Worm (Caenorhabditis elegans) whole organism, young adult: ENCODE results near the gene F20B6.6.

Source experiments
- B0035.1 ChIP-seq: sonication (generic microtip); optimal IDR thresholded peaks from 2 replicates; lab custom pipeline; 2016; ENCODE audit warnings: missing genetic modification characterization, mild to moderate bottlenecking, missing compliant biosample characterization, missing genotype, missing genetic modification reagents
- B0261.1 ChIP-seq: sonication (generic microtip); optimal IDR thresholded peaks from 2 replicates; lab custom pipeline; 2016; ENCODE audit warnings: mild to moderate bottlenecking, missing genetic modification characterization, moderate library complexity, missing compliant biosample characterization
- C06A6.2 ChIP-seq: fragments of 200-800 bp; sonication (Bioruptor generic); conservative IDR thresholded peaks from 2 replicates; pipeline ENCODE4 v1.3.6; 2022; ENCODE audit warnings: missing genetic modification characterization, missing compliant biosample characterization
- F10E7.11 ChIP-seq: sonication (generic microtip); optimal IDR thresholded peaks from 2 replicates; lab custom pipeline; 2017; ENCODE audit warnings: mild to moderate bottlenecking, missing genetic modification characterization, moderate library complexity, missing compliant biosample characterization
- F22D6.2 ChIP-seq: sonication (generic microtip); optimal IDR thresholded peaks from 2 replicates; lab custom pipeline; 2016; ENCODE audit warnings: mild to moderate bottlenecking, missing genetic modification characterization, missing compliant biosample characterization
- F57A8.1 ChIP-seq: fragments of 200-800 bp; sonication (Bioruptor generic); optimal IDR thresholded peaks from 2 replicates; lab custom pipeline; 2018; ENCODE audit warnings: mild to moderate bottlenecking, missing genetic modification characterization, moderate library complexity, missing compliant biosample characterization
- Y53G8AR.9 ChIP-seq: fragments of 200-800 bp; sonication (Bioruptor generic); conservative IDR thresholded peaks from 2 replicates; pipeline ENCODE4 v1.3.6; 2022; ENCODE audit warnings: missing genetic modification reagents, missing genetic modification characterization, missing compliant biosample characterization
- ZK185.1 ChIP-seq: sonication (generic microtip); optimal IDR thresholded peaks from 2 replicates; lab custom pipeline; 2016; ENCODE audit warnings: mild to moderate bottlenecking, missing genetic modification characterization, missing compliant biosample characterization; ENCODE audit not compliant: poor library complexity, severe bottlenecking
- aptf-2 ChIP-seq: fragments of 200-800 bp; sonication (Bioruptor generic); conservative IDR thresholded peaks from 2 replicates; pipeline ENCODE4 v1.3.6; 2022; ENCODE audit warnings: missing genetic modification reagents, missing genetic modification characterization, missing compliant biosample characterization
- atf-7 ChIP-seq: sonication (generic microtip); optimal IDR thresholded peaks from 2 replicates; lab custom pipeline; 2017; ENCODE audit warnings: mild to moderate bottlenecking, missing genetic modification characterization, missing compliant biosample characterization
- ceh-40 ChIP-seq: fragments of 200-800 bp; sonication (Bioruptor generic); IDR thresholded peaks from 2 replicates; pipeline ENCODE4 v1.3.6; 2022; ENCODE audit warnings: missing genetic modification characterization, missing compliant biosample characterization
- ceh-79 ChIP-seq: sonication (generic microtip); optimal IDR thresholded peaks from 2 replicates; lab custom pipeline; 2017; ENCODE audit warnings: mild to moderate bottlenecking, missing genetic modification characterization, missing compliant biosample characterization
- ceh-91 ChIP-seq: fragments of 200-800 bp; sonication (Bioruptor generic); IDR thresholded peaks from 2 replicates; pipeline ENCODE4 v1.3.6; 2022; ENCODE audit warnings: missing genetic modification reagents, missing genetic modification characterization, missing compliant biosample characterization
- chd-7 ChIP-seq: sonication (generic microtip); optimal IDR thresholded peaks from 2 replicates; lab custom pipeline; 2016; ENCODE audit warnings: mild to moderate bottlenecking, missing genetic modification characterization, moderate library complexity, missing compliant biosample characterization
- dpff-1 ChIP-seq: sonication (generic microtip); optimal IDR thresholded peaks from 2 replicates; lab custom pipeline; 2017; ENCODE audit warnings: mild to moderate bottlenecking, missing genetic modification characterization, missing compliant biosample characterization
- egl-18 ChIP-seq: fragments of 200-800 bp; sonication (Bioruptor generic); IDR thresholded peaks from 2 replicates; pipeline ENCODE4 v1.3.6; 2022; ENCODE audit warnings: missing genetic modification reagents, missing genetic modification characterization, missing compliant biosample characterization
- egrh-3 ChIP-seq: fragments of 200-800 bp; sonication (Bioruptor generic); IDR thresholded peaks from 2 replicates; pipeline ENCODE4 v1.3.6; 2022; ENCODE audit warnings: missing genetic modification reagents, missing genetic modification characterization, missing compliant biosample characterization
- ekl-4 ChIP-seq: fragments of 200-800 bp; sonication (Bioruptor generic); IDR thresholded peaks from 2 replicates; pipeline ENCODE4 v1.3.6; 2022; ENCODE audit warnings: missing genetic modification reagents, missing genetic modification characterization, missing compliant biosample characterization
- ets-4 ChIP-seq: fragments of 200-800 bp; sonication (Bioruptor generic); optimal IDR thresholded peaks from 2 replicates; lab custom pipeline; 2018; ENCODE audit warnings: mild to moderate bottlenecking, missing genetic modification characterization, missing compliant biosample characterization
- fkh-3 ChIP-seq: sonication (generic microtip); optimal IDR thresholded peaks from 2 replicates; lab custom pipeline; 2016; ENCODE audit warnings: mild to moderate bottlenecking, missing genetic modification characterization, missing compliant biosample characterization
- hlh-26 ChIP-seq: fragments of 200-800 bp; sonication (Bioruptor generic); conservative IDR thresholded peaks from 2 replicates; pipeline ENCODE4 v1.3.6; 2022; ENCODE audit warnings: missing genetic modification reagents, missing genetic modification characterization, missing compliant biosample characterization
- hmg-20 ChIP-seq: fragments of 200-800 bp; sonication (Bioruptor generic); IDR thresholded peaks from 2 replicates; pipeline ENCODE4 v1.3.6; 2022; ENCODE audit warnings: missing genetic modification reagents, missing genetic modification characterization, missing compliant biosample characterization
- hrde-1 ChIP-seq: sonication (generic microtip); optimal IDR thresholded peaks from 2 replicates; lab custom pipeline; 2016; ENCODE audit warnings: missing genetic modification characterization, mild to moderate bottlenecking, missing compliant biosample characterization, moderate library complexity, missing genotype, missing genetic modification reagents, borderline replicate concordance
- lag-1 ChIP-seq: fragments of 200-800 bp; sonication (Bioruptor generic); IDR thresholded peaks from 2 replicates; pipeline ENCODE4 v1.3.6; 2022; ENCODE audit warnings: missing genetic modification reagents, missing genetic modification characterization, missing compliant biosample characterization
- let-607 ChIP-seq, 2 experiments: fragments of 200-800 bp in 1 of 2; sonication (Bioruptor generic) in 1 of 2; sonication (generic microtip) in 1 of 2; optimal IDR thresholded peaks; 2 replicates each; lab custom pipeline; 2016 to 2018; ENCODE audit warnings: mild to moderate bottlenecking in 2 of 2, missing compliant biosample characterization in 2 of 2, missing genetic modification characterization in 2 of 2, moderate library complexity in 2 of 2, missing genotype in 1 of 2
- lsy-27 ChIP-seq: sonication (generic microtip); optimal IDR thresholded peaks from 2 replicates; lab custom pipeline; 2017; ENCODE audit warnings: missing genetic modification characterization, mild to moderate bottlenecking, missing compliant biosample characterization, antibody characterized with exemption, missing genotype, borderline replicate concordance; ENCODE audit not compliant: insufficient read depth
- mel-28 ChIP-seq: sonication (generic microtip); optimal IDR thresholded peaks from 2 replicates; lab custom pipeline; 2016; ENCODE audit warnings: borderline replicate concordance, mild to moderate bottlenecking, missing genetic modification characterization, missing compliant biosample characterization
- nfya-1 ChIP-seq: sonication (generic microtip); optimal IDR thresholded peaks from 2 replicates; lab custom pipeline; 2017; ENCODE audit warnings: antibody characterized with exemption, missing compliant biosample characterization, missing genetic modification characterization, borderline replicate concordance; ENCODE audit not compliant: insufficient read depth
- nfyb-1 ChIP-seq: fragments of 200-800 bp; sonication (Bioruptor generic); IDR thresholded peaks from 2 replicates; pipeline ENCODE4 v1.3.6; 2022; ENCODE audit warnings: missing genetic modification reagents, missing genetic modification characterization, missing compliant biosample characterization
- nhr-27 ChIP-seq: fragments of 200-800 bp; sonication (Bioruptor generic); optimal IDR thresholded peaks from 2 replicates; lab custom pipeline; 2018; ENCODE audit warnings: mild to moderate bottlenecking, missing genetic modification characterization, moderate library complexity, missing compliant biosample characterization
- nhr-90 ChIP-seq: sonication (generic microtip); optimal IDR thresholded peaks from 2 replicates; lab custom pipeline; 2016; ENCODE audit warnings: missing genotype, mild to moderate bottlenecking, missing genetic modification characterization, missing compliant biosample characterization
- sea-2 ChIP-seq: fragments of 200-800 bp; sonication (Bioruptor generic); IDR thresholded peaks from 2 replicates; pipeline ENCODE4 v1.3.6; 2022; ENCODE audit warnings: missing genetic modification characterization, missing compliant biosample characterization
- snpc-1.3 ChIP-seq: sonication (generic microtip); optimal IDR thresholded peaks from 2 replicates; lab custom pipeline; 2017; ENCODE audit warnings: missing genetic modification characterization, mild to moderate bottlenecking, missing compliant biosample characterization, antibody characterized with exemption, moderate library complexity, missing genotype, missing genetic modification reagents; ENCODE audit not compliant: insufficient read depth
- snpc-4 ChIP-seq, 5 experiments: fragments of 150-350 bp in 1 of 5; sonication (generic microtip) in 4 of 5; optimal IDR thresholded peaks; 2 replicates each; lab custom pipeline; 2014 to 2018; ENCODE audit warnings: missing genetic modification characterization in 5 of 5, missing biosample characterization in 3 of 5, antibody characterized with exemption in 2 of 5, mild to moderate bottlenecking in 2 of 5, missing compliant biosample characterization in 2 of 5, missing genotype in 2 of 5, moderate library complexity in 2 of 5, missing genetic modification reagents in 1 of 5
- tbx-9 ChIP-seq: sonication (generic microtip); optimal IDR thresholded peaks from 2 replicates; lab custom pipeline; 2016; ENCODE audit warnings: borderline replicate concordance, missing genetic modification characterization, inconsistent platforms, missing compliant biosample characterization
- tlf-1 ChIP-seq: fragments of 200-800 bp; sonication (Bioruptor generic); optimal IDR thresholded peaks from 2 replicates; lab custom pipeline; 2018; ENCODE audit warnings: mild to moderate bottlenecking, missing genetic modification characterization, missing compliant biosample characterization
- unc-130 ChIP-seq: sonication (generic microtip); optimal IDR thresholded peaks from 2 replicates; lab custom pipeline; 2016; ENCODE audit warnings: missing genetic modification reagents, missing genetic modification characterization, missing compliant biosample characterization
- xnd-1 ChIP-seq: sonication (generic microtip); optimal IDR thresholded peaks from 2 replicates; lab custom pipeline; 2016; ENCODE audit warnings: missing genotype, missing genetic modification reagents, missing genetic modification characterization, missing compliant biosample characterization
- zfh-2 ChIP-seq: fragments of 200-800 bp; sonication (Bioruptor generic); conservative IDR thresholded peaks from 2 replicates; pipeline ENCODE4 v1.3.6; 2022; ENCODE audit warnings: missing genetic modification reagents, missing genetic modification characterization, missing compliant biosample characterization
- ztf-18 ChIP-seq: sonication (generic microtip); optimal IDR thresholded peaks from 2 replicates; lab custom pipeline; 2016; ENCODE audit warnings: missing genotype, mild to moderate bottlenecking, missing genetic modification characterization, missing compliant biosample characterization
- ztf-22 ChIP-seq: fragments of 200-800 bp; sonication (Bioruptor generic); optimal IDR thresholded peaks from 2 replicates; lab custom pipeline; 2018; ENCODE audit warnings: mild to moderate bottlenecking, missing genetic modification characterization, moderate library complexity, missing compliant biosample characterization
- ztf-3 ChIP-seq: fragments of 200-800 bp; sonication (Bioruptor generic); optimal IDR thresholded peaks from 2 replicates; lab custom pipeline; 2018; ENCODE audit warnings: mild to moderate bottlenecking, missing genetic modification characterization, missing compliant biosample characterization
- ztf-6 ChIP-seq: fragments of 200-800 bp; sonication (Bioruptor generic); IDR thresholded peaks from 2 replicates; pipeline ENCODE4 v1.3.6; 2022; ENCODE audit warnings: missing genetic modification reagents, missing genetic modification characterization, missing compliant biosample characterization

F20B6.6 gene

DNA sequence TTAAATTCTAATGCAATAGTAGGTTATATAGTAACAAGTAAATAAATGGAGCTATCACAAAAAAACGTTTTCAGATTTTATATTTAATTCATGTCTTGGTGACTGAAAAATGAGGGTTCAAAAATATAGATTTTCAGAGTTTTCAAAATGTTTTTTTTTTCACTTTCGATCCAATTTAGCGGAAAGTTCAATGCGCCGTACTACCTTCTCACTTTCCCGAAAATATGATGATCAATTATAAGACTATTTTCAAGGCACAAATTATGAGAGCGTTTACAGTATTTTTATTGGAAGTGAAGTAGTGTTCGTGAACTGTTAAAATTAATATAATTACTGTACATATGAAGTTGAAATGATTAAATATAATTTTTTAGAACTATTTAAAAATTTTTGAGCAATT, 8.9 kb downstream of the F20B6.6 start (continued):
- peak; percentile 60 for TF ChIP-seq fkh-3
- TF ChIP-seq ekl-4 (GFP tag; lab: Robert Waterston, UW) = peak; percentile 38; the same call in 1 of the 2 replicates

ce11 chrX:4192235-4192634, 9.8 kb downstream of the F20B6.6 start:
- TF ChIP-seq ceh-79 (tag; lab: Kevin White, UChicago) (no peak), hmg-20 (GFP tag; lab: Robert Waterston, UW) (no peak), snpc-1.3 (no peak), egrh-3 (GFP tag; lab: Robert Waterston, UW) (no peak), dpff-1 (tag; lab: Kevin White, UChicago) (no peak), ztf-3 (GFP tag; lab: Kevin White, UChicago) (no peak)

DNA sequence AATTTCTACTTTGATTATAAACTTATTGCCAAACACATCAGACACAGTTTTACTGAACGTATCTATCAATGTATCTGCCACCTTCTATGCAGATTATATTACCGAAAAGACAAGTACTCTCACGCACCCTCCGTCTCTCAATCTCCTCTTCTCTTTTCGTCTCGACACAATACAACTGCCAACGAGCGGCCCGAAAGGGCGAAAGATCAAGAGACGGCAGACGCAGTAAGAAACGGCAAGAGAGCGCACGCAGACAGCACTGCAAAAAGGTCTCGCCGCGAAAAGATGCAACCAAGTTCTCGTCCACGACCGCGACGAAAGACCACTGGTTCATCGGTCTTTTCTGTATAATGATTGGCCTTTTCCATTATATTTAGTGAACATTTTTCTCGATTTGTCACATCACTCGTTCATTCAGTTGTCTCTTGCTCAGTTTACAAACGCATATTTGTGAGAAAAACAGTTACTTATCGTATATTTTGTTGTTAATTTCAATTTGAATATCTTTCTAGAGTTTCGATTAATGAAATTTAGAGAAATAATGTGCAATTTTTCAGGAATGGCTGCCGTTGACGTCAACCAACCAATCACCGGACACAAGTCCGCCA, 11.4 kb downstream of the F20B6.6 start, which contains the start of gene vha-12:
vha-12 (plus strand) TSS at position 558 of the 608 bp plus-strand sequence.
- no peak for TF ChIP-seq hrde-1
- TF ChIP-seq nfya-1 (tag; lab: Kevin White, UChicago) = no peak
- no peak for TF ChIP-seq unc-130 (GFP tag; lab: Kevin White, UChicago)
- TF ChIP-seq ZK185.1 (tag; lab: Kevin White, UChicago) = peak; percentile 61
- TF ChIP-seq lsy-27 = no peak
- peak; percentile 84 for TF ChIP-seq nfyb-1
- no peak for TF ChIP-seq mel-28 (tag; lab: Kevin White, UChicago)
- no peak for TF ChIP-seq ztf-6 (GFP tag; lab: Robert Waterston, UW)
- TF ChIP-seq sea-2 (GFP tag; lab: Robert Waterston, UW) = no peak
- peak; percentile 63 for TF ChIP-seq atf-7
- TF ChIP-seq ztf-22 (GFP tag; lab: Kevin White, UChicago) = no peak
- TF ChIP-seq snpc-4 (GFP tag; optimal IDR thresholded peaks at IDR 0.05; lab: Kevin White, UChicago) = no peak
- TF ChIP-seq snpc-4 (tag; optimal IDR thresholded peaks at IDR 0.05; lab: Kevin White, UChicago) = peak in 1 of 4 experiments; percentile 54
- TF ChIP-seq egl-18 (GFP tag; lab: Robert Waterston, UW) = no peak
- peak; percentile 73 for TF ChIP-seq chd-7
- no peak for TF ChIP-seq ceh-40
- no peak for TF ChIP-seq hlh-26 (GFP tag; lab: Robert Waterston, UW)
- TF ChIP-seq xnd-1 (tag; lab: Kevin White, UChicago) = no peak
- TF ChIP-seq nhr-27 (tag; lab: Kevin White, UChicago) = no peak
- TF ChIP-seq let-607 (tag; optimal IDR thresholded peaks at IDR 0.05; lab: Kevin White, UChicago) = peak; percentile 82
- TF ChIP-seq tbx-9 (tag; lab: Kevin White, UChicago) = no peak
- TF ChIP-seq ztf-18 (tag; lab: Kevin White, UChicago) = peak; percentile 26
- TF ChIP-seq C06A6.2 (GFP tag; lab: Robert Waterston, UW) = peak; percentile 80
- TF ChIP-seq aptf-2 (GFP tag; lab: Robert Waterston, UW) = no peak
- TF ChIP-seq B0261.1 (tag; lab: Kevin White, UChicago) = no peak
- TF ChIP-seq zfh-2 (GFP tag; lab: Robert Waterston, UW) = peak; percentile 93
- TF ChIP-seq nhr-90 (tag; lab: Kevin White, UChicago) = no peak
- TF ChIP-seq lag-1 = no peak
- no peak for TF ChIP-seq ceh-91 (GFP tag; lab: Robert Waterston, UW)
- TF ChIP-seq F22D6.2 = no peak
- peak; percentile 35 for TF ChIP-seq tlf-1 (GFP tag; lab: Kevin White, UChicago)
- no peak for TF ChIP-seq F10E7.11 (tag; lab: Kevin White, UChicago)
- TF ChIP-seq F57A8.1 = peak; percentile 28
- peak; percentile 52 for TF ChIP-seq ets-4 (GFP tag; lab: Kevin White, UChicago)
- TF ChIP-seq Y53G8AR.9 (GFP tag; lab: Robert Waterston, UW) = peak; percentile 52; the same call in 1 of the 2 replicates
- peak; percentile 10 for TF ChIP-seq B0035.1
